Fruit fly (Drosophila melanogaster) whole organism, embryonic: ENCODE measurements around the gene Polr3E.

ENCODE experiments used
- Ada2b ChIP-seq: fragments of 200-800 bp; sonication (Bioruptor generic); IDR thresholded peaks from 2 replicates; pipeline ENCODE4 v1.3.6; 2022; ENCODE audit warnings: missing biosample characterization, missing genetic modification characterization
- Asciz ChIP-seq: fragments of 200-800 bp; sonication (Bioruptor generic); optimal IDR thresholded peaks from 2 replicates; lab custom pipeline; 2017; ENCODE audit warnings: missing biosample characterization, mild to moderate bottlenecking, missing genetic modification characterization, missing genetic modification reagents
- BEAF-32 ChIP-seq: fragments of 200-800 bp; sonication (Bioruptor generic); optimal IDR thresholded peaks from 3 replicates; lab custom pipeline; 2017; ENCODE audit warnings: missing biosample characterization, missing genetic modification characterization, mild to moderate bottlenecking, moderate library complexity, missing genetic modification reagents
- BtbVII ChIP-seq: fragments of 200-800 bp; sonication (Bioruptor generic); optimal IDR thresholded peaks from 3 replicates; lab custom pipeline; 2017; ENCODE audit warnings: missing biosample characterization, mild to moderate bottlenecking, missing genetic modification characterization
- CG10959 ChIP-seq: fragments of 200-800 bp; sonication (Bioruptor generic); IDR thresholded peaks from 2 replicates; pipeline ENCODE4 v1.3.6; 2022; ENCODE audit warnings: missing biosample characterization, missing genetic modification characterization
- CG11398 ChIP-seq: fragments of 200-800 bp; sonication (Bioruptor generic); optimal IDR thresholded peaks from 2 replicates; lab custom pipeline; 2016; ENCODE audit warnings: missing biosample characterization, missing genetic modification characterization
- CG12104 ChIP-seq: fragments of 200-800 bp; sonication (Bioruptor generic); optimal IDR thresholded peaks from 3 replicates; lab custom pipeline; 2016; ENCODE audit warnings: missing biosample characterization, missing genetic modification characterization
- CG12155 ChIP-seq: fragments of 200-800 bp; sonication (Bioruptor generic); optimal IDR thresholded peaks from 3 replicates; lab custom pipeline; 2016; ENCODE audit warnings: missing biosample characterization, missing genetic modification characterization
- CG12942 ChIP-seq: fragments of 200-800 bp; sonication (Bioruptor generic); optimal IDR thresholded peaks from 3 replicates; lab custom pipeline; 2016; ENCODE audit warnings: missing biosample characterization, missing genetic modification characterization
- CG13424 ChIP-seq: fragments of 200-800 bp; sonication (Bioruptor generic); optimal IDR thresholded peaks from 2 replicates; lab custom pipeline; 2019; ENCODE audit warnings: missing biosample characterization, mild to moderate bottlenecking, missing genetic modification characterization, moderate library complexity
- CG15696 ChIP-seq: fragments of 200-800 bp; sonication (Bioruptor generic); optimal IDR thresholded peaks from 2 replicates; lab custom pipeline; 2019; ENCODE audit warnings: missing biosample characterization, mild to moderate bottlenecking, missing genetic modification characterization, moderate library complexity
- CG16863 ChIP-seq: fragments of 200-800 bp; sonication (Bioruptor generic); optimal IDR thresholded peaks from 3 replicates; lab custom pipeline; 2016; ENCODE audit warnings: missing biosample characterization, missing genetic modification characterization
- CG1792 ChIP-seq: fragments of 200-800 bp; sonication (Bioruptor generic); optimal IDR thresholded peaks from 2 replicates; lab custom pipeline; 2016; ENCODE audit warnings: missing biosample characterization, missing genetic modification characterization
- CG18262 ChIP-seq: fragments of 200-800 bp; optimal IDR thresholded peaks from 3 replicates; lab custom pipeline; 2019; ENCODE audit warnings: missing biosample characterization, mild to moderate bottlenecking, missing genetic modification characterization, moderate library complexity
- CG31441 ChIP-seq: fragments of 200-800 bp; sonication (Bioruptor generic); IDR thresholded peaks from 2 replicates; pipeline ENCODE4 v1.3.6; 2022; ENCODE audit warnings: missing biosample characterization, missing genetic modification characterization
- CG3838 ChIP-seq: fragments of 200-800 bp; sonication (Bioruptor generic); optimal IDR thresholded peaks from 3 replicates; lab custom pipeline; 2016; ENCODE audit warnings: missing biosample characterization, missing genetic modification characterization
- CG42726 ChIP-seq: fragments of 200-800 bp; sonication (Bioruptor generic); IDR thresholded peaks from 2 replicates; pipeline ENCODE4 v1.3.6; 2022; ENCODE audit warnings: missing biosample characterization, missing genetic modification characterization; ENCODE audit not compliant: partially characterized antibody
- CG4854 ChIP-seq: fragments of 200-800 bp; sonication (Bioruptor generic); optimal IDR thresholded peaks from 2 replicates; lab custom pipeline; 2016; ENCODE audit warnings: missing biosample characterization, missing genetic modification characterization, inconsistent platforms
- CG8944 ChIP-seq: fragments of 200-800 bp; sonication (Bioruptor generic); optimal IDR thresholded peaks from 3 replicates; lab custom pipeline; 2016; ENCODE audit warnings: missing biosample characterization, missing genetic modification characterization
- CG9215 ChIP-seq: fragments of 200-800 bp; sonication (Bioruptor generic); IDR thresholded peaks from 2 replicates; pipeline ENCODE4 v1.3.6; 2022; ENCODE audit warnings: missing biosample characterization, missing genetic modification characterization
- CkIIα-i1 ChIP-seq: fragments of 200-800 bp; sonication (Bioruptor generic); IDR thresholded peaks from 2 replicates; pipeline ENCODE4 v1.3.6; 2022; ENCODE audit warnings: missing biosample characterization, missing genetic modification characterization
- Deaf1 ChIP-seq: fragments of 200-800 bp; optimal IDR thresholded peaks from 3 replicates; lab custom pipeline; 2019; ENCODE audit warnings: missing biosample characterization, mild to moderate bottlenecking, missing genetic modification characterization, moderate library complexity
- E2f2 ChIP-seq: fragments of 200-800 bp; sonication (Bioruptor generic); IDR thresholded peaks from 2 replicates; pipeline ENCODE4 v1.3.6; 2022; ENCODE audit warnings: missing biosample characterization, missing genetic modification characterization
- Elba2 ChIP-seq: fragments of 200-800 bp; sonication (Bioruptor generic); optimal IDR thresholded peaks from 3 replicates; lab custom pipeline; 2016; ENCODE audit warnings: missing biosample characterization, missing genetic modification characterization
- Fer3 ChIP-seq: fragments of 200-800 bp; sonication (Bioruptor generic); optimal IDR thresholded peaks from 2 replicates; lab custom pipeline; 2018; ENCODE audit warnings: missing biosample characterization, mild to moderate bottlenecking, missing genetic modification characterization, moderate library complexity
- Gsc ChIP-seq: fragments of 200-800 bp; sonication (Bioruptor generic); IDR thresholded peaks from 2 replicates; pipeline ENCODE4 v1.3.6; 2022; ENCODE audit warnings: missing biosample characterization, missing genetic modification characterization
- HLHmδ ChIP-seq: fragments of 200-800 bp; sonication (Bioruptor generic); optimal IDR thresholded peaks from 2 replicates; lab custom pipeline; 2018; ENCODE audit warnings: missing biosample characterization, mild to moderate bottlenecking, missing genetic modification characterization, moderate library complexity
- MESR4 ChIP-seq: fragments of 200-800 bp; sonication (Bioruptor generic); optimal IDR thresholded peaks from 2 replicates; lab custom pipeline; 2018; ENCODE audit warnings: missing biosample characterization, mild to moderate bottlenecking, missing genetic modification characterization, moderate library complexity
- MTF-1 ChIP-seq: fragments of 200-800 bp; sonication (Bioruptor generic); optimal IDR thresholded peaks from 2 replicates; lab custom pipeline; 2018; ENCODE audit warnings: missing biosample characterization, mild to moderate bottlenecking, missing genetic modification characterization, borderline replicate concordance
- Opbp ChIP-seq: fragments of 200-800 bp; sonication (Bioruptor generic); IDR thresholded peaks from 3 replicates; pipeline ENCODE4 v1.3.6; 2022; ENCODE audit warnings: missing biosample characterization, missing genetic modification characterization; ENCODE audit not compliant: partially characterized antibody
- Side ChIP-seq: fragments of 200-800 bp; sonication (Bioruptor generic); optimal IDR thresholded peaks from 2 replicates; lab custom pipeline; 2016; ENCODE audit warnings: missing biosample characterization, missing genetic modification characterization
- Six4 ChIP-seq: fragments of 200-800 bp; sonication (Bioruptor generic); optimal IDR thresholded peaks from 2 replicates; lab custom pipeline; 2016; ENCODE audit warnings: missing biosample characterization, missing genetic modification characterization
- Tbp ChIP-seq: fragments of >200 bp; optimal IDR thresholded peaks from 2 replicates; lab custom pipeline; 2018; ENCODE audit warnings: missing biosample characterization, missing genetic modification characterization
- Vsx1 ChIP-seq: fragments of 200-800 bp; sonication (Bioruptor generic); optimal IDR thresholded peaks from 2 replicates; lab custom pipeline; 2017; ENCODE audit warnings: missing biosample characterization, mild to moderate bottlenecking, missing genetic modification characterization, missing genetic modification reagents
- abd-A ChIP-seq: fragments of 200-800 bp; sonication (Bioruptor generic); optimal IDR thresholded peaks from 3 replicates; lab custom pipeline; 2019; ENCODE audit warnings: missing biosample characterization, mild to moderate bottlenecking, missing genetic modification characterization, moderate library complexity
- ap ChIP-seq: fragments of 200-800 bp; sonication (Bioruptor generic); IDR thresholded peaks from 2 replicates; pipeline ENCODE4 v1.3.6; 2022; ENCODE audit warnings: missing biosample characterization, missing genetic modification characterization
- chinmo ChIP-seq: fragments of 200-800 bp; sonication (Bioruptor generic); IDR thresholded peaks from 4 replicates; pipeline ENCODE4 v1.3.6; 2022; ENCODE audit warnings: missing biosample characterization, missing genetic modification characterization; ENCODE audit not compliant: partially characterized antibody
- chn ChIP-seq: fragments of 200-800 bp; sonication (Bioruptor generic); optimal IDR thresholded peaks from 2 replicates; lab custom pipeline; 2016; ENCODE audit warnings: missing biosample characterization, missing genetic modification characterization
- esg ChIP-seq: fragments of 200-800 bp; sonication (Bioruptor generic); conservative IDR thresholded peaks from 2 replicates; pipeline ENCODE4 v1.3.6; 2022; ENCODE audit warnings: missing biosample characterization, missing genetic modification characterization
- ind ChIP-seq: fragments of 200-800 bp; sonication (Bioruptor generic); optimal IDR thresholded peaks from 3 replicates; lab custom pipeline; 2016; ENCODE audit warnings: missing biosample characterization, missing genetic modification characterization
- kay ChIP-seq: fragments of 200-800 bp; sonication (Bioruptor generic); optimal IDR thresholded peaks from 2 replicates; lab custom pipeline; 2016; ENCODE audit warnings: missing biosample characterization, missing genetic modification characterization
- lov ChIP-seq, 2 experiments: fragments of 200-800 bp in 1 of 2; fragments of >200 bp in 1 of 2; sonication (Bioruptor generic) in 1 of 2; IDR thresholded peaks in 1 of 2; optimal IDR thresholded peaks in 1 of 2; 2 replicates in 1 of 2; 3 replicates in 1 of 2; pipeline versions ENCODE4 v1.3.6 to Lab custom; 2017 to 2022; ENCODE audit warnings: missing biosample characterization in 1 of 2, missing genetic modification characterization in 1 of 2
- nau ChIP-seq: fragments of 200-800 bp; sonication (Bioruptor generic); optimal IDR thresholded peaks from 3 replicates; lab custom pipeline; 2017; ENCODE audit warnings: missing biosample characterization, mild to moderate bottlenecking, missing genetic modification characterization, missing genetic modification reagents
- onecut ChIP-seq: fragments of 200-800 bp; sonication (Bioruptor generic); IDR thresholded peaks from 2 replicates; pipeline ENCODE4 v1.3.6; 2022; ENCODE audit warnings: missing biosample characterization, missing genetic modification characterization
- pb ChIP-seq: fragments of 200-800 bp; sonication (Bioruptor generic); optimal IDR thresholded peaks from 3 replicates; lab custom pipeline; 2016; ENCODE audit warnings: missing biosample characterization, missing genetic modification characterization
- rib ChIP-seq: fragments of 200-800 bp; sonication (Bioruptor generic); IDR thresholded peaks from 2 replicates; pipeline ENCODE4 v1.3.6; 2022; ENCODE audit warnings: missing biosample characterization, missing genetic modification characterization
- tio ChIP-seq: fragments of 200-800 bp; sonication (Bioruptor generic); optimal IDR thresholded peaks from 2 replicates; lab custom pipeline; 2017; ENCODE audit warnings: missing biosample characterization, missing genetic modification characterization, inconsistent platforms
- vvl ChIP-seq: fragments of 200-800 bp; sonication (Bioruptor generic); IDR thresholded peaks from 2 replicates; pipeline ENCODE4 v1.3.6; 2022; ENCODE audit warnings: missing biosample characterization, missing genetic modification characterization
- wek ChIP-seq: fragments of 200-800 bp; sonication (Bioruptor generic); optimal IDR thresholded peaks from 3 replicates; lab custom pipeline; 2018; ENCODE audit warnings: missing biosample characterization, mild to moderate bottlenecking, missing genetic modification characterization, moderate library complexity
- yki ChIP-seq: fragments of >200 bp; optimal IDR thresholded peaks from 3 replicates; lab custom pipeline; 2018

The Polr3E gene

dm6 chr3L:21024965-21025833 lies 6.4 kb upstream of the Polr3E start (continued):
- TF ChIP-seq CG18262 (tag; lab: Kevin White, UChicago) (no peak), yki (lab: Kevin White, UChicago) (peak; percentile 34), Fer3 (tag; lab: Kevin White, UChicago) (no peak), Asciz (GFP tag; lab: Kevin White, UChicago) (no peak), CG10959 (GFP tag; lab: Robert Waterston, UW) (no peak), CG16863 (no peak), MTF-1 (GFP tag; lab: Kevin White, UChicago) (no peak), onecut (GFP tag; lab: Robert Waterston, UW) (peak; percentile 73), CG8944 (GFP tag; lab: Kevin White, UChicago) (no peak), CG4854 (GFP tag; lab: Kevin White, UChicago) (no peak), CG9215 (GFP tag; lab: Robert Waterston, UW) (no peak), CG11398 (no peak), BtbVII (GFP tag; lab: Kevin White, UChicago) (no peak), chn (no peak), Tbp (GFP tag; lab: Kevin White, UChicago) (no peak), Six4 (GFP tag; lab: Kevin White, UChicago) (no peak), lov (optimal IDR thresholded peaks at IDR 0.05; lab: Kevin White, UChicago) (no peak), lov (GFP tag; IDR thresholded peaks at IDR 0.05; lab: Robert Waterston, UW) (no peak), Vsx1 (GFP tag; lab: Kevin White, UChicago) (no peak), E2f2 (GFP tag; lab: Robert Waterston, UW) (no peak), nau (no peak), abd-A (peak; percentile 26), pb (GFP tag; lab: Kevin White, UChicago) (no peak), MESR4 (GFP tag; lab: Kevin White, UChicago) (no peak), HLHmδ (GFP tag; lab: Kevin White, UChicago) (no peak), chinmo (GFP tag; lab: Robert Waterston, UW) (0 out of 4 replicates have a peak, but pooled peaks have one; percentile 26), wek (GFP tag; lab: Kevin White, UChicago) (no peak), CG12155 (GFP tag; lab: Kevin White, UChicago) (peak; percentile 21), Ada2b (no peak), vvl (GFP tag; lab: Robert Waterston, UW) (no peak), Opbp (GFP tag; lab: Robert Waterston, UW) (no peak), ap (GFP tag; lab: Robert Waterston, UW) (no peak), Gsc (GFP tag; lab: Robert Waterston, UW) (no peak), Deaf1 (tag; lab: Kevin White, UChicago) (peak; percentile 0), CG13424 (tag; lab: Kevin White, UChicago) (no peak), tio (no peak), esg (GFP tag; lab: Robert Waterston, UW) (no peak), CG1792 (GFP tag; lab: Kevin White, UChicago) (no peak), BEAF-32 (GFP tag; lab: Kevin White, UChicago) (no peak), CG42726 (GFP tag; lab: Robert Waterston, UW) (no peak), CG31441 (no peak), CG15696 (tag; lab: Kevin White, UChicago) (peak; percentile 11), rib (GFP tag; lab: Robert Waterston, UW) (no peak), kay (GFP tag; lab: Kevin White, UChicago) (peak; percentile 65), CG12942 (GFP tag; lab: Kevin White, UChicago) (no peak), Elba2 (GFP tag; lab: Kevin White, UChicago) (peak; percentile 54), CG3838 (no peak), CG12104 (no peak), CkIIα-i1 (GFP tag; lab: Robert Waterston, UW) (no peak), ind (GFP tag; lab: Kevin White, UChicago) (no peak), Side (GFP tag; lab: Kevin White, UChicago) (no peak)
